Worm (Caenorhabditis elegans): ENCODE results near the gene msp-51.
"Not testable (repeated sequence)": the region's sequence is repeated elsewhere in the genome, so short reads cannot be mapped to it uniquely, and the experiment has no call there.

ce11 chrIV:5256731-5257130 is 38.4 kb downstream of the msp-51 start, which contains the start of gene F36H12.9:
- TF ChIP-seq him-1, dao-5, W03F9.2 (tag; optimal IDR thresholded peaks at IDR 0.05): not testable (repeated sequence)
